Fruit fly (Drosophila melanogaster): ENCODE measurements around the gene CG9008.
A peak's percentile ranks its signal among the peaks of the same experiment; 100 is the strongest.

CG9008 gene

dm6 chr2L:13813156-13813555 is 33.2 kb upstream of the CG9008 start, which contains the start of gene CG16888:
Gene CG16888, minus strand, starts transcription at chr2L:13813256.
- TF ChIP-seq CG16779 (tag; optimal IDR thresholded peaks at IDR 0.05) (no peak), Sox15 (GFP tag; optimal IDR thresholded peaks at IDR 0.05) (no peak), CG7368 (GFP tag; optimal IDR thresholded peaks at IDR 0.05) (no peak), CG4318 (GFP tag; optimal IDR thresholded peaks at IDR 0.05) (no peak), Met (GFP tag; optimal IDR thresholded peaks at IDR 0.05) (no peak), pdm3 (GFP tag; optimal IDR thresholded peaks at IDR 0.05) (no peak), Sox14 (GFP tag; optimal IDR thresholded peaks at IDR 0.05) (no peak), Eip75B (GFP tag; optimal IDR thresholded peaks at IDR 0.05) (no peak), CG1621 (tag; optimal IDR thresholded peaks at IDR 0.05) (no peak), lz (GFP tag; optimal IDR thresholded peaks at IDR 0.05) (no peak), fd59A (GFP tag; optimal IDR thresholded peaks at IDR 0.05) (no peak), CG3032 (tag; optimal IDR thresholded peaks at IDR 0.05) (no peak), CG6854 (GFP tag; optimal IDR thresholded peaks at IDR 0.05) (no peak), svp (GFP tag) (no peak), CG8632 (GFP tag; optimal IDR thresholded peaks at IDR 0.05) (no peak)

dm6 chr2L:13811323-13811722 is 31.4 kb upstream of the CG9008 start, which contains the start of the genes Adat1 and CG16865:
Gene Adat1, minus strand, starts transcription at chr2L:13811474.
Gene CG16865, plus strand, starts transcription at chr2L:13811522.
- TF ChIP-seq Sox14 (GFP tag; optimal IDR thresholded peaks at IDR 0.05) (no peak), CG3919 (GFP tag; optimal IDR thresholded peaks at IDR 0.05) (no peak), fd59A (GFP tag; optimal IDR thresholded peaks at IDR 0.05) (no peak), Ets96B (tag; optimal IDR thresholded peaks at IDR 0.05) (no peak), CG11902 (GFP tag; optimal IDR thresholded peaks at IDR 0.05) (no peak), fkh (GFP tag; optimal IDR thresholded peaks at IDR 0.05) (peak; percentile 100), Ets21C (GFP tag; optimal IDR thresholded peaks at IDR 0.05) (no peak), CG10669 (GFP tag; optimal IDR thresholded peaks at IDR 0.05) (no peak), Sox102F (GFP tag; optimal IDR thresholded peaks at IDR 0.05) (no peak)

- TF ChIP-seq fkh (GFP tag; optimal IDR thresholded peaks at IDR 0.05) (peak; percentile 39), CG3919 (GFP tag; optimal IDR thresholded peaks at IDR 0.05) (no peak), esn (GFP tag; optimal IDR thresholded peaks at IDR 0.05) (peak; percentile 40), CG6854 (GFP tag; optimal IDR thresholded peaks at IDR 0.05) (no peak), Eip78C (GFP tag) (peak; percentile 64)
These were observed 28.0 kb upstream of the CG9008 start for dm6 chr2L:13807959-13808358.

dm6 chr2L:13807097-13807496 is 27.1 kb upstream of the CG9008 start:
- no peak for TF ChIP-seq CG4318 (GFP tag; optimal IDR thresholded peaks at IDR 0.05)
- no peak for TF ChIP-seq Gug (GFP tag; IDR thresholded peaks at IDR 0.05)
- no peak for TF ChIP-seq CG11902 (GFP tag; optimal IDR thresholded peaks at IDR 0.05)
- TF ChIP-seq fd59A (GFP tag; optimal IDR thresholded peaks at IDR 0.05), result no peak
- TF ChIP-seq CG3919 (GFP tag; optimal IDR thresholded peaks at IDR 0.05), result no peak
- TF ChIP-seq CG6792 (GFP tag; optimal IDR thresholded peaks at IDR 0.05), result no peak
- TF ChIP-seq CG11294 (GFP tag; IDR thresholded peaks at IDR 0.05), result no peak
- no peak for TF ChIP-seq CG9139 (GFP tag; optimal IDR thresholded peaks at IDR 0.05)
- no peak for TF ChIP-seq spab (GFP tag; optimal IDR thresholded peaks at IDR 0.05)
- TF ChIP-seq fkh (GFP tag; optimal IDR thresholded peaks at IDR 0.05), result peak; percentile 60
- no peak for TF ChIP-seq pdm3 (GFP tag; optimal IDR thresholded peaks at IDR 0.05)
- TF ChIP-seq CG11762 (GFP tag; optimal IDR thresholded peaks at IDR 0.05; ENCODE audit: insufficient read depth), result no peak
- TF ChIP-seq salr (GFP tag; optimal IDR thresholded peaks at IDR 0.05), result no peak
- TF ChIP-seq Eip78C (GFP tag), result peak; percentile 42
- no peak for TF ChIP-seq CG7368 (GFP tag; optimal IDR thresholded peaks at IDR 0.05)
- no peak for TF ChIP-seq OdsH (GFP tag; optimal IDR thresholded peaks at IDR 0.05)
- TF ChIP-seq acj6 (GFP tag; optimal IDR thresholded peaks at IDR 0.05), result no peak
- TF ChIP-seq CG15336 (GFP tag; IDR thresholded peaks at IDR 0.05), result no peak
- TF ChIP-seq topi (GFP tag; optimal IDR thresholded peaks at IDR 0.05), result peak; percentile 2
- TF ChIP-seq Hr39 (GFP tag; optimal IDR thresholded peaks at IDR 0.05), result no peak
- TF ChIP-seq CG10631 (GFP tag; optimal IDR thresholded peaks at IDR 0.05), result no peak
- TF ChIP-seq esn (GFP tag; optimal IDR thresholded peaks at IDR 0.05), result no peak
- no peak for TF ChIP-seq dsx (GFP tag; optimal IDR thresholded peaks at IDR 0.05; ENCODE audit: poor library complexity, severe bottlenecking)
- TF ChIP-seq Sox14 (GFP tag; optimal IDR thresholded peaks at IDR 0.05), result no peak
